Fruit fly (Drosophila melanogaster) S2 (cell line): ENCODE results near the gene CG31677.

Source experiments
- CG8478 ChIP-seq: fragments of >200 bp; optimal IDR thresholded peaks from 2 replicates; lab custom pipeline; 2018
- CTCF ChIP-seq, 2 experiments: fragments of >200 bp; optimal IDR thresholded peaks; 2 replicates each; lab custom pipeline; 2018

The CG31677 gene

dm6 chr2L:20561120-20561675 is 42.8 kb downstream of the CG31677 start:
- TF ChIP-seq CTCF (optimal IDR thresholded peaks at IDR 0.05; lab: Kevin White, UChicago) (no peak), CG8478 (lab: Kevin White, UChicago) (no peak)
